Fruit fly (Drosophila melanogaster): Measurements from ENCODE around the gene CG34342.

DNA sequence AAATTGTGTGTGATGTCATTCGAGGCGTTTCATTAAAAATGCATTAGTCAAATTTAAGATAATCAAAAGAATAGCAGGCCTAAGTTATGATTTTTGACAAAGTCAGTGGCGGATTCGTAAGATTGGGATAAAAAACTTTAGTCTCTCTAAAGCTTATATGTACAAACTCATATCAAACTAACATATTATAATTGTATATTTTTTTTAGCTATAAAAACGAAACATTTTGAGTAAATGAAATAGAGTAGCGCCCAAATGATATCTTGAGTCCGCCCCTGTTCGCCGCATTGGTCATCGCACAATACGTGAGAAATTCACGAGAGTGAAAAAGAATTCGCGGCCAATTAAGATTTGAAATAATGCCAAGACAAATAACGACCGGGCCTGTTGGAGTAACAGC lies 43.7 kb upstream of the CG34342 start:
- peak; percentile 73 for TF ChIP-seq fru (GFP tag; optimal IDR thresholded peaks at IDR 0.05)
- TF ChIP-seq pan (optimal IDR thresholded peaks at IDR 0.05) = no peak
- TF ChIP-seq CG9705 (GFP tag; optimal IDR thresholded peaks at IDR 0.05) = peak; percentile 50

Data from whole organism, wandering third instar larva.